Worm (Caenorhabditis elegans) whole organism, L2 larva: ENCODE measurements around the gene R107.2.

Experiments used
- C34F6.9 ChIP-seq: fragments of 150-350 bp; optimal IDR thresholded peaks from 2 replicates; lab custom pipeline; 2014; ENCODE audit warnings: missing biosample characterization, missing genetic modification characterization
- F13H6.1 ChIP-seq: sonication (generic microtip); optimal IDR thresholded peaks from 2 replicates; lab custom pipeline; 2016; ENCODE audit warnings: missing genetic modification characterization, missing compliant biosample characterization
- R02D3.7 ChIP-seq: fragments of 150-350 bp; optimal IDR thresholded peaks from 2 replicates; lab custom pipeline; 2014; ENCODE audit warnings: missing biosample characterization, missing genetic modification characterization
- ZK546.5 ChIP-seq: sonication (generic microtip); optimal IDR thresholded peaks from 2 replicates; lab custom pipeline; 2017; ENCODE audit warnings: missing biosample characterization, missing genetic modification characterization
- alr-1 ChIP-seq: fragments of 150-350 bp; optimal IDR thresholded peaks from 2 replicates; lab custom pipeline; 2014; ENCODE audit warnings: missing biosample characterization, missing genetic modification characterization
- aly-2 ChIP-seq: fragments of 150-350 bp; optimal IDR thresholded peaks from 2 replicates; lab custom pipeline; 2014; ENCODE audit warnings: missing biosample characterization, missing genetic modification characterization
- ama-1 ChIP-seq: fragments of 150-350 bp; optimal IDR thresholded peaks from 2 replicates; lab custom pipeline; 2018; ENCODE audit warnings: inconsistent platforms
- blmp-1 ChIP-seq: sonication (generic microtip); optimal IDR thresholded peaks from 2 replicates; lab custom pipeline; 2017; ENCODE audit warnings: missing genetic modification characterization, mild to moderate bottlenecking, missing compliant biosample characterization, antibody characterized with exemption, moderate library complexity; ENCODE audit not compliant: insufficient read depth
- ceh-16 ChIP-seq: fragments of 150-350 bp; optimal IDR thresholded peaks from 2 replicates; lab custom pipeline; 2014; ENCODE audit warnings: missing biosample characterization, missing genetic modification characterization
- dmd-4 ChIP-seq: sonication (generic microtip); optimal IDR thresholded peaks from 2 replicates; lab custom pipeline; 2017; ENCODE audit warnings: missing biosample characterization, missing genetic modification characterization
- elt-1 ChIP-seq: fragments of 150-350 bp; optimal IDR thresholded peaks from 2 replicates; lab custom pipeline; 2014; ENCODE audit warnings: missing biosample characterization, missing genetic modification characterization
- elt-3 ChIP-seq: sonication (generic microtip); optimal IDR thresholded peaks from 2 replicates; lab custom pipeline; 2017; ENCODE audit warnings: missing biosample characterization, missing genetic modification characterization
- fos-1 ChIP-seq: fragments of 150-350 bp; optimal IDR thresholded peaks from 2 replicates; lab custom pipeline; 2014; ENCODE audit warnings: missing biosample characterization, missing genetic modification characterization
- lin-11 ChIP-seq: fragments of 150-350 bp; sonication (generic microtip); optimal IDR thresholded peaks from 2 replicates; lab custom pipeline; 2014; ENCODE audit warnings: missing biosample characterization, missing genetic modification characterization, inconsistent platforms, mixed read lengths
- lin-13 ChIP-seq: fragments of 150-350 bp; optimal IDR thresholded peaks from 2 replicates; lab custom pipeline; 2014; ENCODE audit warnings: missing biosample characterization, missing genetic modification reagents, missing genetic modification characterization
- lin-39 ChIP-seq: fragments of 150-350 bp; optimal IDR thresholded peaks from 2 replicates; lab custom pipeline; 2014; ENCODE audit warnings: missing biosample characterization, missing genetic modification reagents, missing genetic modification characterization
- mab-5 ChIP-seq: fragments of 150-350 bp; optimal IDR thresholded peaks from 2 replicates; lab custom pipeline; 2014; ENCODE audit warnings: missing biosample characterization, missing genetic modification characterization
- mbf-1 ChIP-seq: sonication (generic microtip); optimal IDR thresholded peaks from 2 replicates; lab custom pipeline; 2017; ENCODE audit warnings: missing biosample characterization, missing genetic modification characterization
- mdl-1 ChIP-seq, 2 experiments: fragments of 150-350 bp in 1 of 2; sonication (generic microtip) in 1 of 2; optimal IDR thresholded peaks; 2 replicates each; lab custom pipeline; 2017; ENCODE audit warnings: missing biosample characterization in 2 of 2, missing genetic modification characterization in 2 of 2
- nhr-11 ChIP-seq: fragments of 150-350 bp; optimal IDR thresholded peaks from 2 replicates; lab custom pipeline; 2014; ENCODE audit warnings: missing biosample characterization, missing genetic modification characterization
- nhr-12 ChIP-seq: fragments of 150-350 bp; optimal IDR thresholded peaks from 2 replicates; lab custom pipeline; 2014; ENCODE audit warnings: missing biosample characterization, missing genetic modification characterization
- nhr-129 ChIP-seq: fragments of 150-350 bp; optimal IDR thresholded peaks from 2 replicates; lab custom pipeline; 2014; ENCODE audit warnings: missing biosample characterization, missing genetic modification characterization
- nhr-21 ChIP-seq: fragments of 150-350 bp; optimal IDR thresholded peaks from 2 replicates; lab custom pipeline; 2014; ENCODE audit warnings: missing biosample characterization, missing genetic modification characterization
- nhr-23 ChIP-seq: fragments of 150-350 bp; optimal IDR thresholded peaks from 2 replicates; lab custom pipeline; 2014; ENCODE audit warnings: missing biosample characterization, missing genetic modification reagents, missing genetic modification characterization
- nhr-237 ChIP-seq: fragments of 150-350 bp; optimal IDR thresholded peaks from 2 replicates; lab custom pipeline; 2014; ENCODE audit warnings: missing biosample characterization, missing genetic modification characterization
- nhr-25 ChIP-seq: fragments of 150-350 bp; sonication (generic microtip); optimal IDR thresholded peaks from 3 replicates; lab custom pipeline; 2014; ENCODE audit warnings: missing biosample characterization, missing genetic modification characterization
- nhr-6 ChIP-seq: fragments of 150-350 bp; optimal IDR thresholded peaks from 2 replicates; lab custom pipeline; 2014; ENCODE audit warnings: missing biosample characterization, missing genetic modification characterization
- peb-1 ChIP-seq: fragments of 150-350 bp; optimal IDR thresholded peaks from 2 replicates; lab custom pipeline; 2014; ENCODE audit warnings: missing biosample characterization, missing genetic modification characterization
- sem-4 ChIP-seq: fragments of 150-350 bp; optimal IDR thresholded peaks from 2 replicates; lab custom pipeline; 2014; ENCODE audit warnings: missing biosample characterization, missing genetic modification reagents, missing genetic modification characterization
- skn-1 ChIP-seq: sonication (generic microtip); optimal IDR thresholded peaks from 2 replicates; lab custom pipeline; 2017; ENCODE audit warnings: missing biosample characterization, missing genetic modification characterization
- sma-3 ChIP-seq: sonication (generic microtip); optimal IDR thresholded peaks from 2 replicates; lab custom pipeline; 2016; ENCODE audit warnings: missing genetic modification reagents, missing genetic modification characterization, missing compliant biosample characterization
- snpc-4 ChIP-seq: fragments of 150-350 bp; optimal IDR thresholded peaks from 2 replicates; lab custom pipeline; 2014; ENCODE audit warnings: missing biosample characterization, missing genetic modification characterization
- unc-62 ChIP-seq: fragments of 150-350 bp; optimal IDR thresholded peaks from 2 replicates; lab custom pipeline; 2014; ENCODE audit warnings: missing biosample characterization, missing genetic modification reagents, missing genetic modification characterization
- zag-1 ChIP-seq: fragments of 150-350 bp; optimal IDR thresholded peaks from 2 replicates; lab custom pipeline; 2014; ENCODE audit warnings: missing biosample characterization, missing genetic modification characterization
- ztf-1 ChIP-seq: fragments of 200-800 bp; sonication (Bioruptor generic); conservative IDR thresholded peaks from 2 replicates; pipeline ENCODE4 v1.3.6; 2022; ENCODE audit warnings: missing genetic modification characterization, missing compliant biosample characterization
- ztf-11 ChIP-seq: sonication (generic microtip); optimal IDR thresholded peaks from 2 replicates; lab custom pipeline; 2017; ENCODE audit warnings: missing biosample characterization, missing genetic modification characterization

The R107.2 gene

ce11 chrIII:9001491-9001890, 44.2 kb downstream of the R107.2 start:
- TF ChIP-seq blmp-1 (tag; lab: Kevin White, UChicago) (no peak), nhr-11 (tag; lab: Kevin White, UChicago) (no peak), F13H6.1 (tag; lab: Kevin White, UChicago) (no peak), skn-1 (no peak), unc-62 (GFP tag; lab: Kevin White, UChicago) (no peak), ZK546.5 (tag; lab: Kevin White, UChicago) (no peak)

- no peak for TF ChIP-seq ama-1
- no peak for TF ChIP-seq sma-3 (GFP tag; lab: Kevin White, UChicago)
- TF ChIP-seq ztf-11 (tag; lab: Kevin White, UChicago): no peak
- no peak for TF ChIP-seq nhr-11 (tag; lab: Kevin White, UChicago)
- TF ChIP-seq mbf-1 (tag; lab: Kevin White, UChicago): no peak
- TF ChIP-seq peb-1 (tag; lab: Kevin White, UChicago): no peak
- no peak for TF ChIP-seq aly-2 (tag; lab: Kevin White, UChicago)
- no peak for TF ChIP-seq alr-1
- no peak for TF ChIP-seq elt-3
- no peak for TF ChIP-seq nhr-23 (tag; lab: Kevin White, UChicago)
- no peak for TF ChIP-seq nhr-25
- TF ChIP-seq blmp-1 (tag; lab: Kevin White, UChicago): no peak
- TF ChIP-seq ztf-1: no peak
- no peak for TF ChIP-seq sem-4 (tag; lab: Kevin White, UChicago)
- TF ChIP-seq dmd-4: no peak
- TF ChIP-seq unc-62 (GFP tag; lab: Kevin White, UChicago): no peak
- TF ChIP-seq lin-11: no peak
- TF ChIP-seq nhr-21 (tag; lab: Kevin White, UChicago): no peak
Measured at ce11 chrIII:8999508-8999907, 46.2 kb downstream of the R107.2 start, which contains the start of gene F59B2.3. Gene F59B2.3, minus strand, starts transcription at chrIII:8999766.

ce11 chrIII:8998884-8999283, 46.9 kb downstream of the R107.2 start:
- TF ChIP-seq zag-1 (tag; lab: Kevin White, UChicago) (no peak), skn-1 (no peak), nhr-23 (tag; lab: Kevin White, UChicago) (no peak), C34F6.9 (tag; lab: Kevin White, UChicago) (no peak), ceh-16 (tag; lab: Kevin White, UChicago) (no peak), ZK546.5 (tag; lab: Kevin White, UChicago) (no peak), nhr-21 (tag; lab: Kevin White, UChicago) (no peak), alr-1 (no peak), nhr-11 (tag; lab: Kevin White, UChicago) (no peak), ama-1 (no peak), mab-5 (tag; lab: Kevin White, UChicago) (no peak), nhr-6 (tag; lab: Kevin White, UChicago) (no peak), sem-4 (tag; lab: Kevin White, UChicago) (no peak), mbf-1 (tag; lab: Kevin White, UChicago) (no peak), nhr-12 (tag; lab: Kevin White, UChicago) (no peak), nhr-129 (tag; lab: Kevin White, UChicago) (no peak)

ce11 chrIII:8997821-8998220, 47.9 kb downstream of the R107.2 start:
- TF ChIP-seq C34F6.9 (tag; lab: Kevin White, UChicago) (no peak), lin-11 (no peak), fos-1 (peak; percentile 84)

ce11 chrIII:8996686-8997085, 49.1 kb downstream of the R107.2 start, which contains the start of gene skat-1:
Gene skat-1, minus strand, starts transcription at chrIII:8996786.
- no peak for TF ChIP-seq mdl-1 (tag; optimal IDR thresholded peaks at IDR 0.05; lab: Kevin White, UChicago)
- TF ChIP-seq nhr-6 (tag; lab: Kevin White, UChicago): no peak
- TF ChIP-seq ZK546.5 (tag; lab: Kevin White, UChicago): no peak
- no peak for TF ChIP-seq unc-62 (GFP tag; lab: Kevin White, UChicago)
- TF ChIP-seq elt-3: no peak
- TF ChIP-seq lin-13 (GFP tag; lab: Kevin White, UChicago): no peak
- TF ChIP-seq ztf-1: no peak
- no peak for TF ChIP-seq lin-39 (tag; lab: Kevin White, UChicago)
- TF ChIP-seq fos-1: no peak
- no peak for TF ChIP-seq R02D3.7 (tag; lab: Kevin White, UChicago)
- no peak for TF ChIP-seq nhr-237
- TF ChIP-seq ceh-16 (tag; lab: Kevin White, UChicago): no peak
- no peak for TF ChIP-seq snpc-4 (tag; lab: Kevin White, UChicago)
- TF ChIP-seq dmd-4: no peak
- TF ChIP-seq F13H6.1 (tag; lab: Kevin White, UChicago): no peak
- no peak for TF ChIP-seq elt-1
